Worm (Caenorhabditis elegans) whole organism, L1 larva: ENCODE data around the gene T14B1.1.

ENCODE experiments used
- ama-1 ChIP-seq: fragments of 150-350 bp; optimal IDR thresholded peaks from 2 replicates; lab custom pipeline; 2014
- dpl-1 ChIP-seq, 3 experiments: fragments of 150-350 bp in 2 of 3; sonication (generic microtip) in 1 of 3; optimal IDR thresholded peaks; 2 replicates each; lab custom pipeline; 2014 to 2017; ENCODE audit warnings: missing biosample characterization in 3 of 3, missing genetic modification characterization in 3 of 3, missing genetic modification reagents in 3 of 3
- elt-3 ChIP-seq, 6 experiments: fragments of 150-350 bp in 1 of 6; sonication (generic microtip); optimal IDR thresholded peaks; 2 replicates each; lab custom pipeline; 2017 to 2018; ENCODE audit warnings: missing biosample characterization in 6 of 6, missing genetic modification characterization in 6 of 6, inconsistent platforms in 1 of 6
- fkh-10 ChIP-seq: sonication (generic microtip); optimal IDR thresholded peaks from 2 replicates; lab custom pipeline; 2017; ENCODE audit warnings: missing biosample characterization, missing genetic modification reagents, missing genetic modification characterization
- fos-1 ChIP-seq: fragments of 150-350 bp; optimal IDR thresholded peaks from 2 replicates; lab custom pipeline; 2014; ENCODE audit warnings: missing biosample characterization, missing genetic modification characterization
- jun-1 ChIP-seq: fragments of 150-350 bp; optimal IDR thresholded peaks from 2 replicates; lab custom pipeline; 2014; ENCODE audit warnings: missing biosample characterization, missing genetic modification reagents, missing genetic modification characterization
- lin-13 ChIP-seq: fragments of 150-350 bp; optimal IDR thresholded peaks from 2 replicates; lab custom pipeline; 2014; ENCODE audit warnings: missing biosample characterization, missing genetic modification reagents, missing genetic modification characterization
- lir-3 ChIP-seq: sonication (generic microtip); optimal IDR thresholded peaks from 2 replicates; lab custom pipeline; 2016; ENCODE audit warnings: mild to moderate bottlenecking, missing genetic modification characterization, moderate library complexity, missing compliant biosample characterization; ENCODE audit not compliant: poor library complexity
- mdl-1 ChIP-seq, 2 experiments: fragments of 150-350 bp; optimal IDR thresholded peaks; 2 replicates each; lab custom pipeline; 2014 to 2017; ENCODE audit warnings: missing biosample characterization in 2 of 2, missing genetic modification characterization in 2 of 2, inconsistent platforms in 1 of 2
- nhr-12 ChIP-seq: sonication (generic microtip); optimal IDR thresholded peaks from 2 replicates; lab custom pipeline; 2017; ENCODE audit warnings: missing biosample characterization, missing genetic modification characterization
- nhr-76 ChIP-seq: sonication (generic microtip); optimal IDR thresholded peaks from 2 replicates; lab custom pipeline; 2017; ENCODE audit warnings: missing biosample characterization, missing genetic modification characterization
- skn-1 ChIP-seq: fragments of 150-350 bp; optimal IDR thresholded peaks from 2 replicates; lab custom pipeline; 2014; ENCODE audit warnings: missing biosample characterization, missing genetic modification characterization

ce11 chrX:9654232-9654631 lies 14.3 kb downstream of the T14B1.1 start:
- no peak for TF ChIP-seq mdl-1 (tag; optimal IDR thresholded peaks at IDR 0.05; lab: Kevin White, UChicago)
- TF ChIP-seq fos-1 (tag; lab: Kevin White, UChicago) = no peak
- TF ChIP-seq ama-1 = no peak
- no peak for TF ChIP-seq lir-3 (tag; lab: Kevin White, UChicago)
- no peak for TF ChIP-seq nhr-76
- TF ChIP-seq fkh-10 (GFP tag; lab: Kevin White, UChicago) = no peak
- TF ChIP-seq lin-13 (GFP tag; lab: Kevin White, UChicago) = no peak
- no peak for TF ChIP-seq elt-3 (tag; optimal IDR thresholded peaks at IDR 0.05; lab: Kevin White, UChicago)
- TF ChIP-seq nhr-12 (tag; lab: Kevin White, UChicago) = no peak
- TF ChIP-seq dpl-1 (GFP tag; optimal IDR thresholded peaks at IDR 0.05; lab: Kevin White, UChicago) = no peak
- no peak for TF ChIP-seq jun-1
- no peak for TF ChIP-seq skn-1 (tag; lab: Kevin White, UChicago)
